Worm (Caenorhabditis elegans) whole organism, L4 larva: Measurements from ENCODE around the gene xol-1.
A peak's percentile ranks its signal among the peaks of the same experiment; 100 is the strongest.

Experiments
- F10B5.3 ChIP-seq: sonication (generic microtip); optimal IDR thresholded peaks from 2 replicates; lab custom pipeline; 2016; ENCODE audit warnings: mild to moderate bottlenecking, missing genetic modification characterization, missing compliant biosample characterization
- F49E8.2 ChIP-seq: sonication (generic microtip); optimal IDR thresholded peaks from 2 replicates; lab custom pipeline; 2016; ENCODE audit warnings: missing compliant biosample characterization, mild to moderate bottlenecking, missing genetic modification characterization, borderline replicate concordance
- R02D3.7 ChIP-seq: fragments of 150-350 bp; sonication (generic microtip); optimal IDR thresholded peaks from 3 replicates; lab custom pipeline; 2014; ENCODE audit warnings: missing biosample characterization, missing genetic modification characterization
- T20F7.1 ChIP-seq: fragments of 200-800 bp; sonication (Bioruptor generic); optimal IDR thresholded peaks from 2 replicates; lab custom pipeline; 2018; ENCODE audit warnings: mild to moderate bottlenecking, missing genetic modification characterization, missing compliant biosample characterization
- Y105C5A.15 ChIP-seq: fragments of 200-800 bp; sonication (Bioruptor generic); IDR thresholded peaks from 2 replicates; pipeline ENCODE4 v1.3.6; 2022; ENCODE audit warnings: missing genetic modification characterization, missing compliant biosample characterization
- Y48G9A.11 ChIP-seq: fragments of 200-800 bp; sonication (Bioruptor generic); IDR thresholded peaks from 2 replicates; pipeline ENCODE4 v1.3.6; 2022; ENCODE audit warnings: missing genetic modification reagents, missing genetic modification characterization, missing compliant biosample characterization
- Y5F2A.4 ChIP-seq: fragments of 200-800 bp; sonication (Bioruptor generic); optimal IDR thresholded peaks from 2 replicates; lab custom pipeline; 2018; ENCODE audit warnings: mild to moderate bottlenecking, missing genetic modification characterization, missing compliant biosample characterization
- ZK546.5 ChIP-seq, 2 experiments: sonication (generic microtip); optimal IDR thresholded peaks; 2 replicates each; lab custom pipeline; 2017; ENCODE audit warnings: missing biosample characterization in 2 of 2, missing genetic modification characterization in 2 of 2
- aly-2 ChIP-seq: sonication (generic microtip); optimal IDR thresholded peaks from 2 replicates; lab custom pipeline; 2018; ENCODE audit warnings: missing biosample characterization, missing genetic modification characterization
- attf-4 ChIP-seq: sonication (generic microtip); optimal IDR thresholded peaks from 3 replicates; lab custom pipeline; 2017; ENCODE audit warnings: missing biosample characterization, missing genetic modification characterization
- ceh-28 ChIP-seq: fragments of 150-350 bp; optimal IDR thresholded peaks from 2 replicates; lab custom pipeline; 2014; ENCODE audit warnings: missing biosample characterization, missing genetic modification reagents, missing genetic modification characterization
- ces-1 ChIP-seq: fragments of 150-350 bp; sonication (generic microtip); optimal IDR thresholded peaks from 4 replicates; lab custom pipeline; 2014; ENCODE audit warnings: missing biosample characterization, missing genetic modification reagents, missing genetic modification characterization
- cey-2 ChIP-seq: sonication (generic microtip); optimal IDR thresholded peaks from 3 replicates; lab custom pipeline; 2017; ENCODE audit warnings: missing genetic modification characterization, mild to moderate bottlenecking, missing compliant biosample characterization, antibody characterized with exemption, borderline replicate concordance; ENCODE audit not compliant: insufficient read depth
- ctbp-1 ChIP-seq: fragments of 200-800 bp; sonication (Bioruptor generic); IDR thresholded peaks from 2 replicates; pipeline ENCODE4 v1.3.6; 2022; ENCODE audit warnings: missing genetic modification reagents, missing genetic modification characterization, missing compliant biosample characterization
- daf-16 ChIP-seq, 3 experiments: sonication (generic microtip); optimal IDR thresholded peaks; 2 replicates each; lab custom pipeline; 2016 to 2017; ENCODE audit warnings: missing genetic modification characterization in 3 of 3, missing genetic modification reagents in 3 of 3, mild to moderate bottlenecking in 2 of 3, missing compliant biosample characterization in 2 of 3, missing biosample characterization in 1 of 3, moderate library complexity in 1 of 3
- daf-8 ChIP-seq: fragments of 200-800 bp; sonication (Bioruptor generic); IDR thresholded peaks from 2 replicates; pipeline ENCODE4 v1.3.6; 2022; ENCODE audit warnings: missing genetic modification characterization, missing compliant biosample characterization
- dmd-6 ChIP-seq: fragments of 200-800 bp; sonication (Bioruptor generic); IDR thresholded peaks from 2 replicates; pipeline ENCODE4 v1.3.6; 2022; ENCODE audit warnings: missing genetic modification reagents, missing genetic modification characterization, missing compliant biosample characterization
- dmd-8 ChIP-seq: fragments of 200-800 bp; sonication (Bioruptor generic); IDR thresholded peaks from 2 replicates; pipeline ENCODE4 v1.3.6; 2022; ENCODE audit warnings: missing genetic modification characterization, missing compliant biosample characterization
- dpl-1 ChIP-seq: fragments of 150-350 bp; optimal IDR thresholded peaks from 2 replicates; lab custom pipeline; 2014; ENCODE audit warnings: missing biosample characterization, missing genetic modification reagents, missing genetic modification characterization
- duxl-1 ChIP-seq: sonication (generic microtip); optimal IDR thresholded peaks from 2 replicates; lab custom pipeline; 2016; ENCODE audit warnings: mild to moderate bottlenecking, missing genetic modification characterization, moderate library complexity, missing compliant biosample characterization; ENCODE audit not compliant: poor library complexity
- dve-1 ChIP-seq: sonication (generic microtip); optimal IDR thresholded peaks from 2 replicates; lab custom pipeline; 2017; ENCODE audit warnings: antibody characterized with exemption, mild to moderate bottlenecking, missing genetic modification characterization, missing compliant biosample characterization; ENCODE audit not compliant: insufficient read depth
- egl-27 ChIP-seq: sonication (generic microtip); optimal IDR thresholded peaks from 3 replicates; lab custom pipeline; 2017; ENCODE audit warnings: missing biosample characterization, missing genetic modification reagents, missing genetic modification characterization
- fkh-10 ChIP-seq: fragments of 150-350 bp; optimal IDR thresholded peaks from 2 replicates; lab custom pipeline; 2014; ENCODE audit warnings: missing biosample characterization, missing genetic modification reagents, missing genetic modification characterization
- fos-1 ChIP-seq: fragments of 150-350 bp; optimal IDR thresholded peaks from 2 replicates; lab custom pipeline; 2014; ENCODE audit warnings: missing biosample characterization, missing genetic modification characterization
- hlh-30 ChIP-seq: sonication (generic microtip); optimal IDR thresholded peaks from 2 replicates; lab custom pipeline; 2017; ENCODE audit warnings: antibody characterized with exemption, mild to moderate bottlenecking, missing genetic modification characterization, missing compliant biosample characterization; ENCODE audit not compliant: insufficient read depth
- hmg-1.1 ChIP-seq: fragments of 200-800 bp; sonication (Bioruptor generic); IDR thresholded peaks from 2 replicates; pipeline ENCODE4 v1.3.6; 2022; ENCODE audit warnings: missing genetic modification reagents, missing genetic modification characterization, missing compliant biosample characterization
- lin-1 ChIP-seq: fragments of 200-800 bp; sonication (Bioruptor generic); IDR thresholded peaks from 2 replicates; pipeline ENCODE4 v1.3.6; 2022; ENCODE audit warnings: missing genetic modification reagents, missing genetic modification characterization, missing compliant biosample characterization
- lir-3 ChIP-seq: sonication (generic microtip); optimal IDR thresholded peaks from 2 replicates; lab custom pipeline; 2016; ENCODE audit warnings: mild to moderate bottlenecking, missing genetic modification characterization, missing compliant biosample characterization
- madf-9 ChIP-seq: fragments of 200-800 bp; sonication (Bioruptor generic); conservative IDR thresholded peaks from 2 replicates; pipeline ENCODE4 v1.3.6; 2022; ENCODE audit warnings: missing genetic modification reagents, missing genetic modification characterization, missing compliant biosample characterization
- mdt-29 ChIP-seq: fragments of 200-800 bp; sonication (Bioruptor generic); IDR thresholded peaks from 2 replicates; pipeline ENCODE4 v1.3.6; 2022; ENCODE audit warnings: missing genetic modification reagents, missing genetic modification characterization, missing compliant biosample characterization
- mxl-2 ChIP-seq: fragments of 200-800 bp; sonication (Bioruptor generic); conservative IDR thresholded peaks from 2 replicates; pipeline ENCODE4 v1.3.6; 2022; ENCODE audit warnings: missing genetic modification reagents, missing genetic modification characterization, missing compliant biosample characterization
- mxl-3 ChIP-seq: fragments of 200-800 bp; sonication (Bioruptor generic); optimal IDR thresholded peaks from 2 replicates; lab custom pipeline; 2018; ENCODE audit warnings: mild to moderate bottlenecking, missing genetic modification characterization, missing compliant biosample characterization
- nhr-11 ChIP-seq: fragments of 150-350 bp; optimal IDR thresholded peaks from 2 replicates; lab custom pipeline; 2014; ENCODE audit warnings: missing biosample characterization, missing genetic modification characterization
- nhr-111 ChIP-seq: fragments of 200-800 bp; sonication (Bioruptor generic); optimal IDR thresholded peaks from 2 replicates; lab custom pipeline; 2018; ENCODE audit warnings: mild to moderate bottlenecking, missing genetic modification characterization, missing compliant biosample characterization
- nhr-25 ChIP-seq: sonication (generic microtip); optimal IDR thresholded peaks from 2 replicates; lab custom pipeline; 2017; ENCODE audit warnings: missing genetic modification characterization, mild to moderate bottlenecking, missing compliant biosample characterization, antibody characterized with exemption, moderate library complexity, borderline replicate concordance; ENCODE audit not compliant: insufficient read depth
- nhr-28 ChIP-seq: fragments of 150-350 bp; optimal IDR thresholded peaks from 2 replicates; lab custom pipeline; 2014; ENCODE audit warnings: missing biosample characterization, missing genetic modification characterization
- nhr-41 ChIP-seq: fragments of 200-800 bp; sonication (Bioruptor generic); IDR thresholded peaks from 2 replicates; pipeline ENCODE4 v1.3.6; 2022; ENCODE audit warnings: missing genetic modification reagents, missing genetic modification characterization, missing compliant biosample characterization
- nhr-48 ChIP-seq: sonication (generic microtip); optimal IDR thresholded peaks from 2 replicates; lab custom pipeline; 2016; ENCODE audit warnings: mild to moderate bottlenecking, missing genetic modification characterization, missing compliant biosample characterization
- nhr-6 ChIP-seq: fragments of 150-350 bp; optimal IDR thresholded peaks from 2 replicates; lab custom pipeline; 2014; ENCODE audit warnings: missing biosample characterization, missing genetic modification characterization
- saeg-2 ChIP-seq: fragments of 200-800 bp; sonication (Bioruptor generic); IDR thresholded peaks from 2 replicates; pipeline ENCODE4 v1.3.6; 2022; ENCODE audit warnings: missing genetic modification reagents, missing genetic modification characterization, missing compliant biosample characterization
- sdz-12 ChIP-seq: fragments of 200-800 bp; sonication (Bioruptor generic); optimal IDR thresholded peaks from 2 replicates; lab custom pipeline; 2018; ENCODE audit warnings: mild to moderate bottlenecking, missing genetic modification characterization, missing compliant biosample characterization
- set-16 ChIP-seq: fragments of 200-800 bp; sonication (Bioruptor generic); IDR thresholded peaks from 2 replicates; pipeline ENCODE4 v1.3.6; 2022; ENCODE audit warnings: missing genetic modification reagents, missing genetic modification characterization, missing compliant biosample characterization
- snpc-4 ChIP-seq: fragments of 150-350 bp; optimal IDR thresholded peaks from 2 replicates; lab custom pipeline; 2014; ENCODE audit warnings: missing biosample characterization, missing genetic modification characterization
- tag-97 ChIP-seq: fragments of 200-800 bp; sonication (Bioruptor generic); IDR thresholded peaks from 2 replicates; pipeline ENCODE4 v1.3.6; 2022; ENCODE audit warnings: missing genetic modification characterization, missing compliant biosample characterization
- unc-130 ChIP-seq: sonication (generic microtip); optimal IDR thresholded peaks from 2 replicates; lab custom pipeline; 2016; ENCODE audit warnings: missing genetic modification reagents, missing genetic modification characterization, missing compliant biosample characterization
- vab-7 ChIP-seq: fragments of 200-800 bp; sonication (Bioruptor generic); IDR thresholded peaks from 2 replicates; pipeline ENCODE4 v1.3.6; 2022; ENCODE audit warnings: missing genetic modification reagents, missing genetic modification characterization, missing compliant biosample characterization
- zfp-2 ChIP-seq: sonication (generic microtip); optimal IDR thresholded peaks from 2 replicates; lab custom pipeline; 2016; ENCODE audit warnings: mild to moderate bottlenecking, missing genetic modification characterization, missing compliant biosample characterization
- zfp-3 ChIP-seq: fragments of 200-800 bp; sonication (Bioruptor generic); conservative IDR thresholded peaks from 2 replicates; pipeline ENCODE4 v1.3.6; 2022; ENCODE audit warnings: missing genetic modification reagents, missing genetic modification characterization, missing compliant biosample characterization
- zip-2 ChIP-seq: fragments of 150-350 bp; optimal IDR thresholded peaks from 2 replicates; lab custom pipeline; 2014; ENCODE audit warnings: missing biosample characterization, missing genetic modification characterization

Gene xol-1

DNA sequence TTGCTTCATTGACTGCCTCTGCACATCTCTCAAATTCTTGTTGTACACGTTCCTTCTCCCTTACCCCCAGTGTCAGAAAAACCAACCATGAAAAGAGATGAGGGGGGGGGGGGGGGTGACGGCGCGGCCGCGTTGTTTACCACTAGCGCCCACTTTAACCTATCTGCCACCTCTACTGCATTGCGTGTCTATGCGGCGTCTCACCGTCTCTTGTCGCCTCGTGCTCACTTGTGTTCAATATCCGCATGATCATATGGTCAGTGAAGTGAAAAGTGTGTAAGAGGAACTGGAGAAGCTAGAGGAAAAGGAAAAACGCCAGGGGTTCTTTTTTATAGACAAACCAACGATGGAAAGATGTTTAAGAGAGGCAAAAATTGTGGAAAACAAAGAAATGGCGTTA lies 21.4 kb upstream of the xol-1 start:
- TF ChIP-seq dmd-6 (GFP tag; lab: Robert Waterston, UW) (peak; percentile 89), dve-1 (tag; lab: Kevin White, UChicago) (peak; percentile 91), egl-27 (tag; lab: Kevin White, UChicago) (no peak), nhr-48 (tag; lab: Kevin White, UChicago) (peak; percentile 72), T20F7.1 (GFP tag; lab: Kevin White, UChicago) (peak; percentile 75), fkh-10 (GFP tag; lab: Kevin White, UChicago) (peak; percentile 93), vab-7 (GFP tag; lab: Robert Waterston, UW) (peak; percentile 46; the same call in 1 of the 2 replicates), daf-16 (GFP tag; optimal IDR thresholded peaks at IDR 0.05; lab: Kevin White, UChicago) (peak in 1 of 2 experiments; percentile 59), daf-16 (tag; optimal IDR thresholded peaks at IDR 0.05; lab: Kevin White, UChicago) (peak; percentile 90), dpl-1 (GFP tag; lab: Kevin White, UChicago) (peak; percentile 11), tag-97 (GFP tag; lab: Robert Waterston, UW) (no peak), zfp-3 (0 out of 2 replicates have a peak, but pooled peaks have one; percentile 51), attf-4 (tag; lab: Kevin White, UChicago) (no peak), dmd-8 (GFP tag; lab: Robert Waterston, UW) (peak; percentile 62; the same call in 1 of the 2 replicates), nhr-11 (tag; lab: Kevin White, UChicago) (peak; percentile 88), nhr-41 (peak; percentile 49; the same call in 1 of the 2 replicates), daf-8 (GFP tag; lab: Robert Waterston, UW) (no peak), mxl-3 (GFP tag; lab: Kevin White, UChicago) (peak; percentile 96), Y5F2A.4 (GFP tag; lab: Kevin White, UChicago) (no peak), ces-1 (GFP tag; lab: Kevin White, UChicago) (no peak), madf-9 (GFP tag; lab: Robert Waterston, UW) (peak; percentile 67), fos-1 (tag; lab: Kevin White, UChicago) (no peak), F49E8.2 (tag; lab: Kevin White, UChicago) (no peak), hlh-30 (tag; lab: Kevin White, UChicago) (peak; percentile 99), unc-130 (no peak), lir-3 (no peak), Y105C5A.15 (GFP tag; lab: Robert Waterston, UW) (no peak), ZK546.5 (tag; optimal IDR thresholded peaks at IDR 0.05; lab: Kevin White, UChicago) (no peak), zip-2 (tag; lab: Kevin White, UChicago) (no peak), lin-1 (peak; percentile 80; the same call in 1 of the 2 replicates), snpc-4 (tag; lab: Kevin White, UChicago) (no peak), sdz-12 (GFP tag; lab: Kevin White, UChicago) (peak; percentile 35), nhr-25 (tag; lab: Kevin White, UChicago) (peak; percentile 62), mdt-29 (GFP tag; lab: Robert Waterston, UW) (peak; percentile 55; the same call in 1 of the 2 replicates), set-16 (GFP tag; lab: Robert Waterston, UW) (peak; percentile 81), duxl-1 (tag; lab: Kevin White, UChicago) (no peak), ceh-28 (tag; lab: Kevin White, UChicago) (peak; percentile 63), zfp-2 (tag; lab: Kevin White, UChicago) (no peak), F10B5.3 (tag; lab: Kevin White, UChicago) (no peak), ctbp-1 (GFP tag; lab: Robert Waterston, UW) (peak; percentile 59; the same call in 1 of the 2 replicates), hmg-1.1 (peak; percentile 87), cey-2 (tag; lab: Kevin White, UChicago) (no peak), aly-2 (tag; lab: Kevin White, UChicago) (no peak), nhr-111 (peak; percentile 18), nhr-28 (tag; lab: Kevin White, UChicago) (peak; percentile 79), saeg-2 (GFP tag; lab: Robert Waterston, UW) (0 out of 2 replicates have a peak, but pooled peaks have one; percentile 60), R02D3.7 (tag; lab: Kevin White, UChicago) (no peak), Y48G9A.11 (GFP tag; lab: Robert Waterston, UW) (0 out of 2 replicates have a peak, but pooled peaks have one; percentile 23), nhr-6 (tag; lab: Kevin White, UChicago) (peak; percentile 87), mxl-2 (peak; percentile 50; the same call in 1 of the 2 replicates)
